Worm (Caenorhabditis elegans) whole organism, L1 larva: ENCODE results near the gene tag-340.

Experiments
- C34B4.2 ChIP-seq: sonication (generic microtip); optimal IDR thresholded peaks from 2 replicates; lab custom pipeline; 2017; ENCODE audit warnings: mild to moderate bottlenecking, missing genetic modification characterization, missing compliant biosample characterization
- F16B12.6 ChIP-seq: fragments of 150-350 bp; optimal IDR thresholded peaks from 2 replicates; lab custom pipeline; 2014; ENCODE audit warnings: missing biosample characterization, missing genetic modification characterization
- aha-1 ChIP-seq: fragments of 150-350 bp; optimal IDR thresholded peaks from 2 replicates; lab custom pipeline; 2014; ENCODE audit warnings: missing biosample characterization, missing genetic modification characterization
- alr-1 ChIP-seq: fragments of 200-800 bp; sonication (Bioruptor generic); optimal IDR thresholded peaks from 2 replicates; lab custom pipeline; 2018; ENCODE audit warnings: borderline replicate concordance, mild to moderate bottlenecking, missing genetic modification characterization, missing compliant biosample characterization
- aly-2 ChIP-seq: fragments of 150-350 bp; optimal IDR thresholded peaks from 2 replicates; lab custom pipeline; 2014; ENCODE audit warnings: missing biosample characterization, missing genetic modification characterization
- blmp-1 ChIP-seq: fragments of 150-350 bp; optimal IDR thresholded peaks from 2 replicates; lab custom pipeline; 2014; ENCODE audit warnings: missing biosample characterization, missing genetic modification characterization
- ceh-82 ChIP-seq, 3 experiments: fragments of 150-350 bp in 1 of 3; sonication (generic microtip) in 2 of 3; optimal IDR thresholded peaks; 2 replicates each; lab custom pipeline; 2014 to 2017; ENCODE audit warnings: missing biosample characterization in 3 of 3, missing genetic modification characterization in 3 of 3
- ces-1 ChIP-seq: fragments of 150-350 bp; optimal IDR thresholded peaks from 2 replicates; lab custom pipeline; 2014; ENCODE audit warnings: missing biosample characterization, missing genetic modification reagents, missing genetic modification characterization
- efl-1 ChIP-seq, 4 experiments: fragments of 150-350 bp; optimal IDR thresholded peaks in 3 of 4; peaks in 1 of 4; 1 replicate in 1 of 4; 2 replicates in 3 of 4; lab custom pipeline; 2014; ENCODE audit warnings: missing biosample characterization in 2 of 4, missing genetic modification characterization in 2 of 4, missing genetic modification reagents in 2 of 4
- elt-3 ChIP-seq, 6 experiments: fragments of 150-350 bp in 1 of 6; sonication (generic microtip); optimal IDR thresholded peaks; 2 replicates each; lab custom pipeline; 2017 to 2018; ENCODE audit warnings: missing biosample characterization in 6 of 6, missing genetic modification characterization in 6 of 6, inconsistent platforms in 1 of 6
- fkh-4 ChIP-seq: sonication (generic microtip); optimal IDR thresholded peaks from 2 replicates; lab custom pipeline; 2016; ENCODE audit warnings: missing compliant biosample characterization, missing genetic modification characterization, borderline replicate concordance
- fkh-8 ChIP-seq: sonication (generic microtip); optimal IDR thresholded peaks from 2 replicates; lab custom pipeline; 2016; ENCODE audit warnings: mild to moderate bottlenecking, missing genetic modification characterization, missing compliant biosample characterization
- hlh-17 ChIP-seq: fragments of 200-800 bp; sonication (Bioruptor generic); optimal IDR thresholded peaks from 2 replicates; lab custom pipeline; 2018; ENCODE audit warnings: missing genetic modification characterization, mild to moderate bottlenecking, missing compliant biosample characterization, moderate library complexity, borderline replicate concordance
- hlh-4 ChIP-seq: sonication (generic microtip); optimal IDR thresholded peaks from 2 replicates; lab custom pipeline; 2016; ENCODE audit warnings: mild to moderate bottlenecking, missing genetic modification characterization, missing compliant biosample characterization
- hpl-2 ChIP-seq: fragments of 150-350 bp; optimal IDR thresholded peaks from 2 replicates; lab custom pipeline; 2014; ENCODE audit warnings: missing biosample characterization, missing genetic modification reagents, missing genetic modification characterization
- isw-1 ChIP-seq: fragments of 200-800 bp; sonication (Bioruptor generic); IDR thresholded peaks from 2 replicates; pipeline ENCODE4 v1.3.6; 2022; ENCODE audit warnings: missing genetic modification characterization, missing compliant biosample characterization
- lin-14 ChIP-seq: fragments of 200-800 bp; sonication (Bioruptor generic); optimal IDR thresholded peaks from 2 replicates; lab custom pipeline; 2018; ENCODE audit warnings: mild to moderate bottlenecking, missing genetic modification characterization, moderate library complexity, missing compliant biosample characterization
- lir-3 ChIP-seq: sonication (generic microtip); optimal IDR thresholded peaks from 2 replicates; lab custom pipeline; 2016; ENCODE audit warnings: mild to moderate bottlenecking, missing genetic modification characterization, moderate library complexity, missing compliant biosample characterization; ENCODE audit not compliant: poor library complexity
- mep-1 ChIP-seq: fragments of 150-350 bp; optimal IDR thresholded peaks from 2 replicates; lab custom pipeline; 2014; ENCODE audit warnings: missing biosample characterization, missing genetic modification characterization
- nhr-11 ChIP-seq: fragments of 150-350 bp; optimal IDR thresholded peaks from 2 replicates; lab custom pipeline; 2014; ENCODE audit warnings: missing biosample characterization, missing genetic modification characterization
- nhr-12 ChIP-seq: sonication (generic microtip); optimal IDR thresholded peaks from 2 replicates; lab custom pipeline; 2017; ENCODE audit warnings: missing biosample characterization, missing genetic modification characterization
- nhr-47 ChIP-seq: sonication (generic microtip); optimal IDR thresholded peaks from 2 replicates; lab custom pipeline; 2016; ENCODE audit warnings: mild to moderate bottlenecking, missing genetic modification characterization, moderate library complexity, missing compliant biosample characterization
- nhr-71 ChIP-seq: sonication (generic microtip); optimal IDR thresholded peaks from 2 replicates; lab custom pipeline; 2016; ENCODE audit warnings: mild to moderate bottlenecking, missing genetic modification characterization, moderate library complexity, missing compliant biosample characterization
- pag-3 ChIP-seq: sonication (generic microtip); optimal IDR thresholded peaks from 2 replicates; lab custom pipeline; 2017; ENCODE audit warnings: missing genetic modification characterization, mild to moderate bottlenecking, missing compliant biosample characterization, antibody characterized with exemption, borderline replicate concordance; ENCODE audit not compliant: insufficient read depth
- pqm-1 ChIP-seq: sonication (generic microtip); optimal IDR thresholded peaks from 3 replicates; lab custom pipeline; 2017; ENCODE audit warnings: missing biosample characterization, missing genetic modification characterization
- rnt-1 ChIP-seq: sonication (generic microtip); optimal IDR thresholded peaks from 2 replicates; lab custom pipeline; 2016; ENCODE audit warnings: mild to moderate bottlenecking, missing genetic modification characterization, moderate library complexity, missing compliant biosample characterization
- sptf-1 ChIP-seq: fragments of 150-350 bp; optimal IDR thresholded peaks from 2 replicates; lab custom pipeline; 2014; ENCODE audit warnings: missing biosample characterization, missing genetic modification characterization
- swsn-7 ChIP-seq: sonication (generic microtip); optimal IDR thresholded peaks from 2 replicates; lab custom pipeline; 2016; ENCODE audit warnings: missing genetic modification characterization, missing compliant biosample characterization
- unc-130 ChIP-seq: fragments of 150-350 bp; optimal IDR thresholded peaks from 2 replicates; lab custom pipeline; 2017; ENCODE audit warnings: missing biosample characterization, missing genetic modification characterization, inconsistent platforms
- unc-30 ChIP-seq: sonication (generic microtip); optimal IDR thresholded peaks from 2 replicates; lab custom pipeline; 2017; ENCODE audit warnings: missing biosample characterization, missing genetic modification characterization
- unc-86 ChIP-seq: sonication (generic microtip); optimal IDR thresholded peaks from 2 replicates; lab custom pipeline; 2016; ENCODE audit warnings: missing genetic modification characterization, missing compliant biosample characterization
- vab-15 ChIP-seq: sonication (generic microtip); optimal IDR thresholded peaks from 2 replicates; lab custom pipeline; 2017; ENCODE audit warnings: missing genotype, mild to moderate bottlenecking, missing genetic modification characterization, missing compliant biosample characterization
- ztf-4 ChIP-seq: fragments of 150-350 bp; optimal IDR thresholded peaks from 2 replicates; lab custom pipeline; 2014; ENCODE audit warnings: missing biosample characterization, missing genetic modification characterization

Gene tag-340

ce11 chrIII:4934896-4935628 is 34.8 kb downstream of the tag-340 start, which contains the start of gene mrps-18C (continued):
- TF ChIP-seq hlh-17 (GFP tag; lab: Kevin White, UChicago) (no peak), swsn-7 (tag; lab: Kevin White, UChicago) (no peak), hlh-4 (tag; lab: Kevin White, UChicago) (no peak)
- TF ChIP-seq, all 84 proteins: peak for 13

ce11 chrIII:4937022-4937421 is 36.7 kb downstream of the tag-340 start, which contains the start of gene fsn-1:
TSS of gene fsn-1 (plus strand) at chrIII:4937322.
- TF ChIP-seq elt-3 (tag; optimal IDR thresholded peaks at IDR 0.05; lab: Kevin White, UChicago) (no peak), pqm-1 (no peak), alr-1 (tag; lab: Kevin White, UChicago) (no peak), pag-3 (no peak), unc-130 (tag; lab: Kevin White, UChicago) (no peak), ztf-4 (no peak)

- TF ChIP-seq blmp-1 (no peak), efl-1 (optimal IDR thresholded peaks at IDR 0.05; lab: Kevin White, UChicago) (no peak), efl-1 (GFP tag; optimal IDR thresholded peaks at IDR 0.05 in 1 of 2; lab: Kevin White, UChicago) (peak in 1 of 2 experiments; percentile 35)
Measured at ce11 chrIII:4939267-4939666, 39.0 kb downstream of the tag-340 start, which contains the start of gene rpb-2. TSS of gene rpb-2 (plus strand) at chrIII:4939567.

- TF ChIP-seq aly-2 (tag; lab: Kevin White, UChicago) (no peak), unc-30 (tag; lab: Kevin White, UChicago) (no peak), F16B12.6 (tag; lab: Kevin White, UChicago) (no peak), lir-3 (tag; lab: Kevin White, UChicago) (no peak), nhr-11 (no peak), rnt-1 (tag; lab: Kevin White, UChicago) (no peak), ztf-4 (no peak), nhr-71 (no peak), elt-3 (tag; optimal IDR thresholded peaks at IDR 0.05; lab: Kevin White, UChicago) (no peak), blmp-1 (no peak), nhr-12 (no peak), C34B4.2 (tag; lab: Kevin White, UChicago) (no peak), nhr-47 (tag; lab: Kevin White, UChicago) (no peak), unc-86 (tag; lab: Kevin White, UChicago) (no peak), vab-15 (no peak), swsn-7 (tag; lab: Kevin White, UChicago) (no peak)
Measured at ce11 chrIII:4944213-4944612, 43.9 kb downstream of the tag-340 start, which contains the start of gene ntl-9. TSS of gene ntl-9 (plus strand) at chrIII:4944513.

ce11 chrIII:4947352-4947751 is 47.0 kb downstream of the tag-340 start:
- TF ChIP-seq fkh-8 = no peak
- no peak for TF ChIP-seq fkh-4 (tag; lab: Kevin White, UChicago)
- no peak for TF ChIP-seq aha-1 (tag; lab: Kevin White, UChicago)
- peak; percentile 0 for TF ChIP-seq nhr-71
- no peak for TF ChIP-seq ces-1 (GFP tag; lab: Kevin White, UChicago)
- TF ChIP-seq lin-14 (GFP tag; lab: Kevin White, UChicago) = peak; percentile 4
- TF ChIP-seq mep-1 (tag; lab: Kevin White, UChicago) = peak; percentile 2
- TF ChIP-seq unc-86 (tag; lab: Kevin White, UChicago) = peak; percentile 7
- no peak for TF ChIP-seq vab-15
- no peak for TF ChIP-seq sptf-1 (tag; lab: Kevin White, UChicago)
- TF ChIP-seq ceh-82 (tag; optimal IDR thresholded peaks at IDR 0.05; lab: Kevin White, UChicago) = peak in 1 of 3 experiments; percentile 0
- TF ChIP-seq isw-1 = 0 out of 2 replicates have a peak, but pooled peaks have one; percentile 10
- TF ChIP-seq hpl-2 (GFP tag; lab: Kevin White, UChicago) = no peak
